Worm (Caenorhabditis elegans): ENCODE results near the gene Y40H4A.2.

The Y40H4A.2 gene

DNA sequence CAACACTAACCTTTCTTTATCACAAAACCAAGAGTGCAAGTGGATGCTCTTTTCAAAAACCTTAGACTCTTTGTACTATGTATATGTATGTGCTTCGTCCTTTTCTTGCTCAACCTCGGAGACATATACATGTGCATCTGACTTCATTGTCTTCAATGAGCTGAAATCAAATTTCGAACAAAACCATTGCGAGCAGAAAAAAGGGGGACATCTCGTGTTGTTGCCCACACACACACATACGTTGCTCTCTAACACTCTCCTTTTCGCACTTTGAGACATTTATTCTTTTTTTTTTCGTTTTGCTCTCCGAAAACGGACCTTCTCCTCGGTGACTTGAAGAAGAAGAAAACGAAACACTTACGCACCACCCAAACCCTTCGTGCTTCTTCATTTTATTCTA is 35.1 kb upstream of the Y40H4A.2 start:
- TF ChIP-seq lin-13 (tag; optimal IDR thresholded peaks at IDR 0.05) (no peak), ces-1 (GFP tag; optimal IDR thresholded peaks at IDR 0.05) (peak; percentile 57)

ce11 chrV:14617711-14618110 is 32.5 kb upstream of the Y40H4A.2 start:
- no peak for TF ChIP-seq sptf-1 (tag; optimal IDR thresholded peaks at IDR 0.05)
- TF ChIP-seq tbx-8 (GFP tag; optimal IDR thresholded peaks at IDR 0.05), result no peak
- TF ChIP-seq elt-1 (tag; optimal IDR thresholded peaks at IDR 0.05; ENCODE audit: borderline replicate concordance, insufficient read depth), result no peak
- no peak for TF ChIP-seq flh-1 (GFP tag; optimal IDR thresholded peaks at IDR 0.05)
- TF ChIP-seq drap-1 (GFP tag; optimal IDR thresholded peaks at IDR 0.05), result no peak
- TF ChIP-seq unc-62 (GFP tag; optimal IDR thresholded peaks at IDR 0.05), result no peak
- TF ChIP-seq nhr-28 (tag; optimal IDR thresholded peaks at IDR 0.05), result no peak
- TF ChIP-seq ceh-43 (GFP tag; optimal IDR thresholded peaks at IDR 0.05), result no peak
- no peak for TF ChIP-seq M03D4.4 (tag; optimal IDR thresholded peaks at IDR 0.05)
- no peak for TF ChIP-seq lin-32 (GFP tag; optimal IDR thresholded peaks at IDR 0.05)
- TF ChIP-seq mab-5 (tag; optimal IDR thresholded peaks at IDR 0.05), result no peak
- no peak for TF ChIP-seq mep-1 (tag; optimal IDR thresholded peaks at IDR 0.05)
- no peak for TF ChIP-seq ceh-39 (tag; optimal IDR thresholded peaks at IDR 0.05)
- no peak for TF ChIP-seq mls-2 (tag; optimal IDR thresholded peaks at IDR 0.05)
- TF ChIP-seq blmp-1 (tag; optimal IDR thresholded peaks at IDR 0.05), result no peak
- TF ChIP-seq hlh-1 (tag; optimal IDR thresholded peaks at IDR 0.05), result no peak

DNA sequence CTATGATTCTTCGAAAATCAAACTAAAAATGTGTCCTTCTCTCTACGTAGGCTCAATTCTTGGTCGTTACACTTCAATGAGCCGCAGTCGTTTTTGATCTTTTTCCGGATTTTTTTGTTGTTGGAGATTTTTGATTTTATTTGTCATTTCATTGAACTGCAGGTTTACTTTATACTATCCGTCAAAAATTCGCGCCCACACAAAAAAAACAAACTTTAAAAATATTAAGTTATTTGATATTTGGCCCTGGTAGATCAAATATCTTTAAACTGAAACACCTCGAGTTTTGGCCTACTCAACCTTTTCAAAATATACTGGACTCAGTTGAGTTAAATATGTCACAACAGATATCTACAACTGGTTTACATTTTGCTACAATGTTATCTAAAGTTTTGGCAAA is 30.4 kb upstream of the Y40H4A.2 start:
- no peak for TF ChIP-seq tbx-8 (GFP tag; optimal IDR thresholded peaks at IDR 0.05)
- no peak for TF ChIP-seq flh-1 (GFP tag; optimal IDR thresholded peaks at IDR 0.05)
- TF ChIP-seq nhr-12 (tag; optimal IDR thresholded peaks at IDR 0.05), result no peak
- TF ChIP-seq lin-32 (GFP tag; optimal IDR thresholded peaks at IDR 0.05), result no peak
- TF ChIP-seq M03D4.4 (tag; optimal IDR thresholded peaks at IDR 0.05), result no peak
- TF ChIP-seq hlh-1 (tag; optimal IDR thresholded peaks at IDR 0.05), result no peak
- no peak for TF ChIP-seq ceh-39 (tag; optimal IDR thresholded peaks at IDR 0.05)
- TF ChIP-seq nhr-237 (tag; optimal IDR thresholded peaks at IDR 0.05), result no peak
- no peak for TF ChIP-seq lsy-2 (tag; optimal IDR thresholded peaks at IDR 0.05)
- TF ChIP-seq ztf-11 (tag; optimal IDR thresholded peaks at IDR 0.05), result no peak
- TF ChIP-seq blmp-1 (tag; optimal IDR thresholded peaks at IDR 0.05), result no peak
- no peak for TF ChIP-seq ces-1 (GFP tag; optimal IDR thresholded peaks at IDR 0.05)
- no peak for TF ChIP-seq nhr-76 (tag; optimal IDR thresholded peaks at IDR 0.05)
- TF ChIP-seq bed-3 (GFP tag; optimal IDR thresholded peaks at IDR 0.05), result no peak
- TF ChIP-seq unc-39 (tag; optimal IDR thresholded peaks at IDR 0.05), result no peak
- TF ChIP-seq mab-5 (tag; optimal IDR thresholded peaks at IDR 0.05), result no peak
- no peak for TF ChIP-seq ham-2 (GFP tag; optimal IDR thresholded peaks at IDR 0.05)
- TF ChIP-seq nhr-2 (tag; optimal IDR thresholded peaks at IDR 0.05), result no peak
- TF ChIP-seq pha-4 (tag; optimal IDR thresholded peaks at IDR 0.05), result no peak

ce11 chrV:14614454-14614853 is 29.2 kb upstream of the Y40H4A.2 start:
- no peak for TF ChIP-seq sem-2 (GFP tag; optimal IDR thresholded peaks at IDR 0.05)
- TF ChIP-seq nhr-2 (tag; optimal IDR thresholded peaks at IDR 0.05), result no peak
- no peak for TF ChIP-seq ces-1 (GFP tag; optimal IDR thresholded peaks at IDR 0.05)

ce11 chrV:14612168-14612567 is 26.9 kb upstream of the Y40H4A.2 start, which contains the start of the genes R11H6.5 and ccnk-1:
R11H6.5 (minus strand) TSS chrV:14612222.
ccnk-1 (plus strand) TSS chrV:14612548.
- no peak for TF ChIP-seq flh-1 (GFP tag; optimal IDR thresholded peaks at IDR 0.05)
- peak; percentile 98 for TF ChIP-seq lsy-2 (tag; optimal IDR thresholded peaks at IDR 0.05)
- TF ChIP-seq lin-13 (tag; optimal IDR thresholded peaks at IDR 0.05), result no peak
- TF ChIP-seq mls-2 (tag; optimal IDR thresholded peaks at IDR 0.05), result no peak
- TF ChIP-seq ceh-39 (tag; optimal IDR thresholded peaks at IDR 0.05), result no peak
- no peak for TF ChIP-seq nhr-12 (tag; optimal IDR thresholded peaks at IDR 0.05)
- no peak for TF ChIP-seq bed-3 (GFP tag; optimal IDR thresholded peaks at IDR 0.05)
- TF ChIP-seq mab-5 (tag; optimal IDR thresholded peaks at IDR 0.05), result no peak
- TF ChIP-seq drap-1 (GFP tag; optimal IDR thresholded peaks at IDR 0.05), result no peak
- no peak for TF ChIP-seq tbx-8 (GFP tag; optimal IDR thresholded peaks at IDR 0.05)
- TF ChIP-seq nhr-237 (tag; optimal IDR thresholded peaks at IDR 0.05), result peak; percentile 4
- no peak for TF ChIP-seq ham-2 (GFP tag; optimal IDR thresholded peaks at IDR 0.05)
- peak; percentile 38 for TF ChIP-seq mep-1 (tag; optimal IDR thresholded peaks at IDR 0.05)
- no peak for TF ChIP-seq zip-8 (tag; optimal IDR thresholded peaks at IDR 0.05)
- TF ChIP-seq ztf-11 (tag; optimal IDR thresholded peaks at IDR 0.05), result no peak

DNA sequence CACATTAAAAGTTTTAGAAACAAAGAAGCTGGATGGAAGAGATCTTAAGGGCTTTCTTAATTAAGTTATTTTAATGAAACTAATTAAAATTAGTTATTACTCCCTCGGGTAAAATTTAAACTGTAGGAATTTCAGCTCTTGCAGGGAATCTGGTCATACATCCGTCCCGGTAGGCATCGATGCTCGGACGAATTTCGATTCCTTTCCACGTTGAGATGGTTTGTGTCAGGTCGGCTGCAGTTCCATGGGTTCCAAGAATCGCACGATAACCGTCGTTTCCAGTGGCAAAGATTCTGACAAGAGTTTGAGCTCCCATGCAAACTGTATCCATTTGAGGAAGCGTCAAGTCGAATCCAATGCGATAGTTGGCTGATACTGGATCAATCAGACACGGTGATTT is 25.5 kb upstream of the Y40H4A.2 start:
- TF ChIP-seq sptf-1 (tag; optimal IDR thresholded peaks at IDR 0.05) (no peak), ceh-39 (tag; optimal IDR thresholded peaks at IDR 0.05) (no peak), drap-1 (GFP tag; optimal IDR thresholded peaks at IDR 0.05) (no peak), ceh-83 (GFP tag; optimal IDR thresholded peaks at IDR 0.05) (no peak), nhr-237 (tag; optimal IDR thresholded peaks at IDR 0.05) (no peak), lin-13 (tag; optimal IDR thresholded peaks at IDR 0.05) (no peak), pha-4 (tag; optimal IDR thresholded peaks at IDR 0.05) (no peak)

Data from whole organism, mixed stage, embryonic.